Worm (Caenorhabditis elegans): ENCODE measurements around the gene epg-5.
A peak's percentile ranks its signal among the peaks of the same experiment; 100 is the strongest.
"Not testable (repeated sequence)": the region's sequence is repeated elsewhere in the genome, so short reads cannot be mapped to it uniquely, and the experiment has no call there.

The epg-5 gene

DNA sequence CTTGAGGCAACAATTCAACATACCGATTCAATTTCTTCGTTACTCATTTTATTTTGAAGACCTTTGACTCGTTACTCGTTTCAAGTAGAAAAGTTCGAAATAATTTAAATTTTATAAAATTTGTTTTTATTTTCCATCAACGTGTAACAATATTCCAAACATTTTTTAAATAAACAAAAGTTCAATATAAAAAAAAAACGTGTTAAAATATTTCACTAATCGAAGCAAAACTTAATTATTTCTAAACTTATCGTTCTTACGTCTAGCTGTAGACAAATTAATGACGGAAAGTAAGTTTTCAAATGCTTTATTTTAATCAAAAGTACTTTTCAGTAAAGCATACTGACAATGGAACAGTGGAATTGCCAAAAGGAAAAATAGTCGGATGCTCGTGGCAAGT lies 18.0 kb upstream of the epg-5 start, which contains the start of the genes F54H5.5 and F54H5.2:
Gene F54H5.5 (minus strand): TSS at position 101 of the 400 bp plus-strand sequence.
Gene F54H5.2 (plus strand): TSS at position 303 of the 400 bp plus-strand sequence.
- TF ChIP-seq Y75B8A.6 (GFP tag; IDR thresholded peaks at IDR 0.05); aha-1 (tag); dmd-6 (GFP tag; IDR thresholded peaks at IDR 0.05): not testable (repeated sequence)

DNA sequence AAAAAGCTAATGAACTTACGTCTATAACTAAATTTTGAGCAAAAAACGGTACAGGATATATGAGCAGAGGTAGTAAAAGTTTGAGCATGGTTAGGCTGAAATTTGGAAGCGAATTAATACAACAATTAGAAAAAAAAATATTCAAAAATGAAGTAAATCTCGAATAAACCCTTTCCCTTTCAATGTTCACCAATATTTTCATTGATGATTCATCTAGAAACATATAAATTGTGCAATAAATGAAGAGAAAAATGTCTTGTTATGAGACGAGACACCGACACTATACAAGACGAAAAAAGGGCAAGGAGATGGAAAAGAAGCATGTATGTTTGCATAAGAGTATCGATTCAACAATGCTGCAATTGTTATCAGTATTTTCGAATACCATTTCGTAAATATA lies 16.1 kb upstream of the epg-5 start, which contains the start of gene F54H5.14:
Gene F54H5.14 (minus strand): TSS at position 101 of the 400 bp plus-strand sequence.
- TF ChIP-seq daf-16 (GFP tag; optimal IDR thresholded peaks at IDR 0.05) (no peak), daf-16 (tag; optimal IDR thresholded peaks at IDR 0.05) (peak; percentile 9), dmd-9 (GFP tag; IDR thresholded peaks at IDR 0.05) (no peak), dve-1 (tag; optimal IDR thresholded peaks at IDR 0.05; ENCODE audit: insufficient read depth) (peak; percentile 48), pqm-1 (tag; optimal IDR thresholded peaks at IDR 0.05) (peak; percentile 25)

DNA sequence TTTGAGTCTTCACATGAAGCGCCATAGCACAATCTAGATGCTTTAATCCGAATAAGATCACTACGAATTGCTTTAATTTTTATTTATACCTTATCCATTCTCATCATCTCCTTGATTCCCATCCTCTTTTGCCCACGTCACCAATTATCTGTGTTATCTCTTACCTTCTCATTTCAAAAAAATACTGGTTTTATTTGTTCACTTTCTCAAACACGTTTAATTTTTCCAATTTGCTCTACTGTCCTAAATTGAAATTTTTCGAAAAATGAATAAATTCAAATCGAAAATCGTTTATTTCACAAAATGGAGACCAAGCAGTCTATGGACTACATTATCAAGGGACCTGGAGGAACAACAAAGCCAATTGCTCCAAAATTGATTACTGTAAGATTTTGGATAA lies 12.7 kb upstream of the epg-5 start, which contains the start of gene F54H5.3:
Gene F54H5.3 (plus strand): TSS at position 301 of the 400 bp plus-strand sequence.
- TF ChIP-seq tag-97 (GFP tag; IDR thresholded peaks at IDR 0.05) (no peak), rbr-2 (tag; optimal IDR thresholded peaks at IDR 0.05) (no peak), ceh-82 (tag; optimal IDR thresholded peaks at IDR 0.05) (no peak), Y5F2A.4 (GFP tag; optimal IDR thresholded peaks at IDR 0.05) (no peak), nhr-6 (tag; optimal IDR thresholded peaks at IDR 0.05) (no peak), attf-4 (tag; optimal IDR thresholded peaks at IDR 0.05) (no peak), ztf-7 (tag; optimal IDR thresholded peaks at IDR 0.05) (no peak), nhr-237 (tag; optimal IDR thresholded peaks at IDR 0.05) (no peak), mep-1 (tag; optimal IDR thresholded peaks at IDR 0.05) (no peak), R02D3.7 (tag; optimal IDR thresholded peaks at IDR 0.05) (no peak), spr-3 (GFP tag; optimal IDR thresholded peaks at IDR 0.05) (no peak), mxl-2 (GFP tag; conservative IDR thresholded peaks at IDR 0.05) (no peak), Y48G9A.11 (GFP tag; IDR thresholded peaks at IDR 0.05) (no peak), sdz-12 (GFP tag; optimal IDR thresholded peaks at IDR 0.05) (no peak)

DNA sequence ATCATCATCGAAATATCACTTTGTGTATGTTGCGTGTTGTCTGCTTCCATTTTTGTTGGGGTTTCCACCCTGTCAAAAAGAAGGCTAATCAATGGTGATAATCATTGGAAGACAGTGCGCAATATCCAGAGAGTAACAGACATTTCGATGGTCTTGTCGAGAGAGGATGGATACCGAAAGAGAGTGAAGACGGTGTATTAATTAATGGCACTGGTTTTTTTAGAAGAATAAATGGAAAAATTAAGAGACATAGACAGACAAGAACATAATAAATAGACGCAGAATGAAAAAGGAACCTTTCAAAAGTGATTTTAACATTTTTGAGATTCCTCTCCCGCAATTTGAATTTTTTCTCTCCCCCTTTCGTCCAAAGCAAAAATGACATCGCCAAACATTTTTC lies 9.8 kb upstream of the epg-5 start:
- TF ChIP-seq unc-62 (GFP tag; optimal IDR thresholded peaks at IDR 0.05 in 1 of 2) (peak in 1 of 2 experiments; percentile 39), unc-62 (tag; optimal IDR thresholded peaks at IDR 0.05) (no peak), nhr-28 (tag; optimal IDR thresholded peaks at IDR 0.05) (peak; percentile 37), aha-1 (tag) (peak; percentile 23), duxl-1 (tag; optimal IDR thresholded peaks at IDR 0.05; ENCODE audit: poor library complexity) (no peak), hlh-11 (tag; optimal IDR thresholded peaks at IDR 0.05) (peak; percentile 19), hif-1 (tag; optimal IDR thresholded peaks at IDR 0.05) (no peak), cey-2 (tag; optimal IDR thresholded peaks at IDR 0.05; ENCODE audit: borderline replicate concordance, insufficient read depth) (peak; percentile 19), tra-1 (GFP tag; IDR thresholded peaks at IDR 0.05) (0 out of 2 replicates have a peak, but pooled peaks have one; percentile 38), mdl-1 (tag; optimal IDR thresholded peaks at IDR 0.05) (peak in 1 of 2 experiments; percentile 18)

DNA sequence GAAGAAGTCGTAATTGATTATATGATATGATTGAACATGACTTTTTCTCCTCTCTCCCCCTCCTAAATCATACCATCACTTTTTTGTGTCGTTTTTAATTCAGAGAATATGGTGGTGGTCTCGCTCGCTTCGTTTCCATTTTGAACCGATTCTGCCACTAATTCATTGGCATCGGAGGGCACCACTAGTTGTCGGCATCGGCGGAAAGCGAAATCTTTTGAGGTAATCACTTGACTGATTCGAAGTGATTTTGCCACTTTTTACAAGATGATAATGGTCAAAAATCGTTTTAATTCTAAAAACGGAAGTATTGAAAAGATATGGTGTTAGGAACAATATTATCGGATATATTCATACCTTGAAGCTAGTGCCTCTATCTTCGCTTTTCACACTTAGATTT lies 7.6 kb upstream of the epg-5 start, which contains the start of gene klf-3:
Gene klf-3 (plus strand): TSS at position 109 of the 400 bp plus-strand sequence.
- TF ChIP-seq daf-12 (tag; optimal IDR thresholded peaks at IDR 0.05) = no peak
- no peak for TF ChIP-seq zfp-2 (tag; optimal IDR thresholded peaks at IDR 0.05)
- TF ChIP-seq ctbp-1 (GFP tag; IDR thresholded peaks at IDR 0.05) = no peak

Measured in whole organism, L4 larva.